Fruit fly (Drosophila melanogaster): Measurements from ENCODE around the gene Prosbeta4R1.

DNA sequence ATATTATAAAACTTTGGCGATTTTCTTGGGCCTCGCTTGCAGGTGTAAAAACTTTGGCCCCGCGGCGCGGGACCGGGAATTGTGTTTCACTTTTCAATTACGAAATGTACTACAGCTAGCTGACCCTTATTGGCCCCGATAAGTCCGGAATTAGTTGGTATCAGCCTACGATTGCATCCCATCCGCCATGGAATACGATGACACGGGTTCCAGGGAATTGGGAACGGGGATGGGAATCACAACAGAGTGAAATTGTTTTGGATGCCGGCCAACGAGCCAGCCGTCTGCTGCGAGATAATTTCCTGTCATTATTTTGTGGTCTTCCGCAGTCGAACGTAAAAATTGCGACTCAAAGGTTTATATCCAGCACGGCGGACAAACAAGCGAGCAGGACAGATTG, 24.1 kb upstream of the Prosbeta4R1 start:
- TF ChIP-seq bab1 (GFP tag; optimal IDR thresholded peaks at IDR 0.05), result no peak
- no peak for TF ChIP-seq tj (GFP tag; optimal IDR thresholded peaks at IDR 0.05)
- no peak for TF ChIP-seq toe (GFP tag; optimal IDR thresholded peaks at IDR 0.05)

Measured in whole organism, adult.